Fruit fly (Drosophila melanogaster): ENCODE measurements around the gene sqh.

The sqh gene

DNA sequence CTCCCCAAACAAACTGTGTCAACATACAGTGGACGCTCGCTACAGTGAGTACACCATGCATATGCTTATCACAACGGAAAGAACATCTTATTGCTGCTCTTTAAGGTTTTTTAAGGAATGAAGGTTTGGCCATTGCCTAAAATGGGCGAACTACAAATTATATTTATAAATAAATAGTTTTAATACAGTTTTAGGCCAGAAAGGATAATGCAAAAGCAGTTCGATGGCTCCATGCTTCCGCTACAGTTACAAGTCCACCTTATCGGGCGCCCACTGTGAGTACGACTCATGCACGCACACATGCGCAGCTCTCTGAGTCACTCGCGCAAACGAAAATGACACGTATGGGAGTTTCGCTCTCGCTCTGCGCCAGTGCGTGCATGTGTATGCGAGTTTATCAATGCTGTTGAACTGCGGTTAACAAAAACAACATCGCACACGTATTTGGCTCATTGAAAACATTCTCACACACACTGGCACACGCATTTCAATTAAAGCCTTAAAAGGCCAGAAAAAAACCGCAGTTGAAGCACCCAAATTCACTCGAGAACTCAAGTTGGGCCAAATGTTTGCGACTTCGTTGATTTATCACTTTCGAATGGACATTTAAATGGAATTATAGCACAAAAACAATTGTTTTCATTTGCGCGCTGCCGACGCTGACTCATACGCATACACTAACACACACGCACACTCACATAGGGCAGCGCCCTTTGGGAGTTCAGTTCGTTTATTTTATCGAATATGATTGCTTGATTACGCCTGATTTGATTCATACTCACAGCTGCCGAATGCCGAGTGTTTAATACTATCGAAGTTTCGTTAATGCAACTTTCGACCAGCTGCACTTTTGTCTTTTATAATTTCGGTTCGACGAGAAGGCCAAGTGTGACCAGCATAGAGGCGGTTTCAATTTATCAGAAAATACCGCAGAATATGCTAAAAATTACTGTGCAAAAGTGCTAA lies at the start of gene sqh:
Gene sqh, minus strand, starts transcription at position 916 of the 966 bp plus-strand sequence.
- peak; percentile 22 for TF ChIP-seq pan (optimal IDR thresholded peaks at IDR 0.05)
- TF ChIP-seq CG8478 (optimal IDR thresholded peaks at IDR 0.05) = no peak

DNA sequence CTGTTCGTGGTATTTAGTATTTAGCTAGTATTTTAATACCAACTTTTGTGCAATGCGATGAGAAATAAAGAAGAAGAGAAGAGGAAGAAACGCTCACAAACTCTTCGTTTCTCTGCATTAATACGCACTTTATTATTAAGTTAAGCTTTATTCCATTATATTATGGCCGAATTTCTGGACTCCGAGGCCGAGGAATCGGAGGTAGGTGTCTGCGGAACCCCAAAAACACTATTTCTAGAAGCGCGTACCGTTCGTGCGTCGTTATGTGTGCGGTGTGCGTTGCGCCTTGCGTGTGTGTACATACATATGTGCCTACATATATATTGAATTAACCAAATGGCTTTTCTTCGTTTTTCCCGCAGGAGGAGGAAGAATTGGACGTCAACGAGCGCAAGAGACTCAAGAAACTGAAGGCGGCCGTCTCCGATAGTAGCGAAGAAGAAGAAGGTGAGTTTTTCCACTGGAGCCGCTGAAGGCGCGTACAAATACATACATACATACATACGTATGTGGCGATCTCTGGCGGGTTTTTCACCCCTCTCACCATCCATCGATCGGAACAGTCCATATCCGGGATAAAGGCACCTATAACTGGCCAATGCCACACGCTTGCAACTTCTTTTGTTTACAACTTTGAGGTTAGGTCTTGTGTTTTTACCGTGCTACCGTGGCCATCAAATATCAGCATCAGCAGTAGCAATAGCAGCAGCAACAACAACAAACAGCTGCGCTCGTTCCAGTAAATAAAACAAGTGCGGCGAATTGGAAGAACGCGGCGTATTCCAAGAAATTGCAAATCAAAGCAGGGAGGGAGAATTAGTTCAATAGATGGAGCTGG lies 43.0 kb upstream of the sqh start, which contains the start of gene Spt6:
Gene Spt6, plus strand, starts transcription at position 53 of the 838 bp plus-strand sequence.
- no peak for TF ChIP-seq Dll (optimal IDR thresholded peaks at IDR 0.05)
- no peak for TF ChIP-seq usp (GFP tag; optimal IDR thresholded peaks at IDR 0.05)
- no peak for TF ChIP-seq CG8478 (optimal IDR thresholded peaks at IDR 0.05)
- no peak for TF ChIP-seq pan (optimal IDR thresholded peaks at IDR 0.05)
- no peak for TF ChIP-seq EcR (GFP tag; optimal IDR thresholded peaks at IDR 0.05)
- TF ChIP-seq psq (optimal IDR thresholded peaks at IDR 0.05) = no peak

dm6 chrX:6267187-6267711 lies 42.3 kb upstream of the sqh start, which contains the start of gene schlank:
TSS of gene schlank (minus strand) at chrX:6267228.
- TF ChIP-seq pan (optimal IDR thresholded peaks at IDR 0.05) = no peak
- TF ChIP-seq EcR (GFP tag; optimal IDR thresholded peaks at IDR 0.05) = no peak
- TF ChIP-seq Dll (optimal IDR thresholded peaks at IDR 0.05) = no peak
- no peak for TF ChIP-seq usp (GFP tag; optimal IDR thresholded peaks at IDR 0.05)
- TF ChIP-seq CG8478 (optimal IDR thresholded peaks at IDR 0.05) = no peak
- no peak for TF ChIP-seq psq (optimal IDR thresholded peaks at IDR 0.05)

DNA sequence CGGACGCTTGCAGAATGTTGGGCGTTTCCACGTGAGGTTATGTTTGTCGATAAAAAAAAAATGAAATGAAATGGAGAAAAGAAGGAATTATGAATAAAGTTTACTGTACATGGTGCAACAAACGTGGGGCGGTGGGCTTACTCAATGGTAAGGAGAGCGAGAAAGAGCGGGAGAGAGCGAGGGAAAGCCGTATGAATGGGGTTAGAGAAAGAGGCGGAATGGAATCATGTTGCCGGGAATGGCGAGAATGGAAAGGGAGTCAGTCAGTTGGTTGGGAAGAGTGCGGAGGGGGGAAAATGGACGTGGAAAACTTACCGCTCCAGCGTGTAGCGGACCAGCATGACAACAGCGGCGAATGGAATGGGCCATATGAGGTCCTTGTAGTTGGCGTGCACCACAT lies 41.2 kb upstream of the sqh start:
- TF ChIP-seq usp (GFP tag; optimal IDR thresholded peaks at IDR 0.05) (no peak), pan (optimal IDR thresholded peaks at IDR 0.05) (no peak), psq (optimal IDR thresholded peaks at IDR 0.05) (no peak), Dll (optimal IDR thresholded peaks at IDR 0.05) (no peak), CG8478 (optimal IDR thresholded peaks at IDR 0.05) (no peak), EcR (GFP tag; optimal IDR thresholded peaks at IDR 0.05) (no peak)

dm6 chrX:6265456-6265877 lies 40.5 kb upstream of the sqh start:
- TF ChIP-seq usp (GFP tag; optimal IDR thresholded peaks at IDR 0.05) (no peak), psq (optimal IDR thresholded peaks at IDR 0.05) (no peak), pan (optimal IDR thresholded peaks at IDR 0.05) (no peak), CG8478 (optimal IDR thresholded peaks at IDR 0.05) (no peak), EcR (GFP tag; optimal IDR thresholded peaks at IDR 0.05) (no peak), Dll (optimal IDR thresholded peaks at IDR 0.05) (no peak)

dm6 chrX:6264456-6264855 lies 39.5 kb upstream of the sqh start:
- TF ChIP-seq EcR (GFP tag; optimal IDR thresholded peaks at IDR 0.05) (no peak), usp (GFP tag; optimal IDR thresholded peaks at IDR 0.05) (no peak), pan (optimal IDR thresholded peaks at IDR 0.05) (no peak), Dll (optimal IDR thresholded peaks at IDR 0.05) (no peak), psq (optimal IDR thresholded peaks at IDR 0.05) (no peak), CG8478 (optimal IDR thresholded peaks at IDR 0.05) (no peak)

DNA sequence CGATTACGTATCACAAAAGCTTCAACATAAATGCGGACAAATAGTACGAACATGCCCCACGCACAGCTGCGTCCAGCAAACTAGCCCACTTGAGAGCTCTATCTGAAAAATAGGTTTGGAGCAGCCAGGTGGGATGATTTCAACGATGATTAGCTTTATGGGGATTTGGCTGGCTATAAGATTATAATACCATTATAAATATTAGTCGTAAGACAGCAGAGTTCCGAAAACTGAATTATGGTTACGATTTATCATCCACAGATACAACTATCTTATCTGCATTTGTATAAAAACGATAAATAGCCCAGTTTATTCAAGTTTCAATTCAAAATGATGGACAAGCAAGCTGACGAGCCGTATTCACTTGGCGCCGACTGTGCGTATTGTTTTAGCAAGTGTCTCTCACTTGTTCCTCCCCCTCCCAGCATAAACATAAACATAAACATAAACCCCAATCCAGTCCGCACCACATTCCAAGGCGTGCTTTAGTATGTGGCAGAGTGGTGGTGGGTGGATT lies 38.7 kb upstream of the sqh start:
- TF ChIP-seq pan (optimal IDR thresholded peaks at IDR 0.05) (no peak), EcR (GFP tag; optimal IDR thresholded peaks at IDR 0.05) (no peak), Dll (optimal IDR thresholded peaks at IDR 0.05) (no peak), psq (optimal IDR thresholded peaks at IDR 0.05) (no peak), usp (GFP tag; optimal IDR thresholded peaks at IDR 0.05) (no peak), CG8478 (optimal IDR thresholded peaks at IDR 0.05) (no peak)

DNA sequence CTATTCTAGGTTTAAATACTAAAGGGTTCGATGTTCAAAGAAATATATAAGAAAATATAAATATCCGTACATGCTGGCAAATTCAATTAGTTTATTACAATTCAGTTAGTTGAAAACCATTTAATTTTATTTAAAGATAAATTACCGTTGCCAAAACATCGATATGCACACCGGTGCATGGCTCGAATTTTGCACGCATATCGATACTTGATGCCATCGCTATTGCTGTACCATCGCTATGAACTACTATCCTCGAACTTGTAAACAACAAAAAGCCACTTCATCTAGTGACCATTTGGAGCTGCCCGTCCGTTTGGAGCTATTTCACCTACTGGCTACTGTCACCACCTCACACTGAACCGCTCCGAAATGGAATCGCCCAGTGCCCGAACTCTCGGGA lies 36.0 kb upstream of the sqh start, which contains the start of gene Josd:
Gene Josd, plus strand, starts transcription at position 270 of the 400 bp plus-strand sequence.
- TF ChIP-seq CG8478 (optimal IDR thresholded peaks at IDR 0.05) = no peak
- no peak for TF ChIP-seq psq (optimal IDR thresholded peaks at IDR 0.05)
- no peak for TF ChIP-seq Dll (optimal IDR thresholded peaks at IDR 0.05)
- no peak for TF ChIP-seq pan (optimal IDR thresholded peaks at IDR 0.05)
- no peak for TF ChIP-seq EcR (GFP tag; optimal IDR thresholded peaks at IDR 0.05)
- TF ChIP-seq usp (GFP tag; optimal IDR thresholded peaks at IDR 0.05) = no peak

- no peak for TF ChIP-seq EcR (GFP tag; optimal IDR thresholded peaks at IDR 0.05)
- no peak for TF ChIP-seq CG8478 (optimal IDR thresholded peaks at IDR 0.05)
- no peak for TF ChIP-seq psq (optimal IDR thresholded peaks at IDR 0.05)
- no peak for TF ChIP-seq Dll (optimal IDR thresholded peaks at IDR 0.05)
- TF ChIP-seq pan (optimal IDR thresholded peaks at IDR 0.05) = no peak
- TF ChIP-seq usp (GFP tag; optimal IDR thresholded peaks at IDR 0.05) = no peak
These were observed 34.8 kb upstream of the sqh start for dm6 chrX:6259696-6260095.

DNA sequence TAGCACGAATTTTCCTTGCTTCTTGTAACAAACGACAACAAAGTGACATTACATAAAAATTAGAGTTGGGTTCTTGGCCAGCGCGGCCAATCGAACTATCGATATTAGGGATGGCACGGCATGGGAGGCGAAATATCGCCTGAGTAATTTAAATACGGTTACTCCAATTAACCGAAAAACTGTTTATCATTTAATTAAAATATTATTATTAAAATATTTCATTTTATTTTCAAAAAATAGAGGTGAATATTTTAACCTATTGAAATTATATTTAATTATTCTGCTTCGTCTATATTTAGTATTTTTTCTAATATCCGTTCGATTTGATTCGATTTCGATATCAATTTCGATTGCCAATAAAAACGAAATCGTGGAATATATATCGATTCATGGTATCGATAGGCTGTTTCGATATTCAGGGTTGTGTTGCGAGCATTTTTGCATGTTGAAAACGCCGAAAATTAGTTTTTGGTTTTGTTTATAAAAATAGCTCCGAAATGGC lies 30.5 kb upstream of the sqh start, which contains the start of the genes Rbcn-3A and Spx:
Gene Rbcn-3A, minus strand, starts transcription at position 74 of the 502 bp plus-strand sequence.
Gene Spx, plus strand, starts transcription at position 409 of the 502 bp plus-strand sequence.
- TF ChIP-seq Dll (optimal IDR thresholded peaks at IDR 0.05) (no peak), CG8478 (optimal IDR thresholded peaks at IDR 0.05) (no peak), psq (optimal IDR thresholded peaks at IDR 0.05) (no peak), usp (GFP tag; optimal IDR thresholded peaks at IDR 0.05) (no peak), EcR (GFP tag; optimal IDR thresholded peaks at IDR 0.05) (no peak), pan (optimal IDR thresholded peaks at IDR 0.05) (no peak)
